Fruit fly (Drosophila melanogaster) whole organism, prepupa: ENCODE measurements around the gene Ir94e.

ENCODE experiments used
- Smox ChIP-seq: fragments of 200-800 bp; sonication (Bioruptor generic); optimal IDR thresholded peaks from 3 replicates; lab custom pipeline; 2016; ENCODE audit warnings: missing biosample characterization, missing genetic modification characterization
- fd59A ChIP-seq: fragments of 200-800 bp; sonication (Bioruptor generic); optimal IDR thresholded peaks from 2 replicates; lab custom pipeline; 2017; ENCODE audit warnings: missing biosample characterization, mild to moderate bottlenecking, missing genetic modification characterization, missing genetic modification reagents
- spab ChIP-seq: fragments of 200-800 bp; sonication (Bioruptor generic); optimal IDR thresholded peaks from 2 replicates; lab custom pipeline; 2017; ENCODE audit warnings: missing biosample characterization, mild to moderate bottlenecking, missing genetic modification characterization, missing genetic modification reagents

dm6 chr3R:23360356-23360755 is 45.0 kb upstream of the Ir94e start:
- TF ChIP-seq fd59A (GFP tag; lab: Kevin White, UChicago) (no peak), spab (GFP tag; lab: Kevin White, UChicago) (no peak), Smox (GFP tag; lab: Kevin White, UChicago) (no peak)
